Worm (Caenorhabditis elegans) whole organism, L4 larva: ENCODE results near the gene C34F11.1.
A peak's percentile ranks its signal among the peaks of the same experiment; 100 is the strongest.

ENCODE experiments used
- D1046.2 ChIP-seq: fragments of 200-800 bp; sonication (Bioruptor generic); IDR thresholded peaks from 2 replicates; pipeline ENCODE4 v1.3.6; 2022; ENCODE audit warnings: missing genetic modification characterization, missing compliant biosample characterization
- F49E8.2 ChIP-seq: sonication (generic microtip); optimal IDR thresholded peaks from 2 replicates; lab custom pipeline; 2016; ENCODE audit warnings: missing compliant biosample characterization, mild to moderate bottlenecking, missing genetic modification characterization, borderline replicate concordance
- R02D3.7 ChIP-seq: fragments of 150-350 bp; sonication (generic microtip); optimal IDR thresholded peaks from 3 replicates; lab custom pipeline; 2014; ENCODE audit warnings: missing biosample characterization, missing genetic modification characterization
- T20F7.1 ChIP-seq: fragments of 200-800 bp; sonication (Bioruptor generic); optimal IDR thresholded peaks from 2 replicates; lab custom pipeline; 2018; ENCODE audit warnings: mild to moderate bottlenecking, missing genetic modification characterization, missing compliant biosample characterization
- T26A8.4 ChIP-seq: fragments of 200-800 bp; sonication (Bioruptor generic); IDR thresholded peaks from 2 replicates; pipeline ENCODE4 v1.3.6; 2022; ENCODE audit warnings: missing genetic modification characterization, missing compliant biosample characterization
- aha-1 ChIP-seq: fragments of 150-350 bp; peaks from one replicate; lab custom pipeline; 2014; ENCODE audit warnings: missing biosample characterization, missing genetic modification characterization
- aly-2 ChIP-seq: sonication (generic microtip); optimal IDR thresholded peaks from 2 replicates; lab custom pipeline; 2018; ENCODE audit warnings: missing biosample characterization, missing genetic modification characterization
- ama-1 ChIP-seq: fragments of 150-350 bp; optimal IDR thresholded peaks from 2 replicates; lab custom pipeline; 2014; ENCODE audit warnings: inconsistent platforms, mixed read lengths
- arid-1 ChIP-seq: fragments of 200-800 bp; sonication (Bioruptor generic); conservative IDR thresholded peaks from 2 replicates; pipeline ENCODE4 v1.3.6; 2022; ENCODE audit warnings: missing genetic modification reagents, missing genetic modification characterization, missing compliant biosample characterization
- ceh-82 ChIP-seq: sonication (generic microtip); optimal IDR thresholded peaks from 2 replicates; lab custom pipeline; 2017; ENCODE audit warnings: missing biosample characterization, missing genetic modification characterization
- daf-12 ChIP-seq: fragments of 150-350 bp; optimal IDR thresholded peaks from 2 replicates; lab custom pipeline; 2014; ENCODE audit warnings: missing biosample characterization, missing genetic modification reagents, missing genetic modification characterization
- daf-16 ChIP-seq, 3 experiments: sonication (generic microtip); optimal IDR thresholded peaks; 2 replicates each; lab custom pipeline; 2016 to 2017; ENCODE audit warnings: missing genetic modification characterization in 3 of 3, missing genetic modification reagents in 3 of 3, mild to moderate bottlenecking in 2 of 3, missing compliant biosample characterization in 2 of 3, missing biosample characterization in 1 of 3, moderate library complexity in 1 of 3
- daf-19 ChIP-seq: fragments of 200-800 bp; sonication (Bioruptor generic); conservative IDR thresholded peaks from 2 replicates; pipeline ENCODE4 v1.3.6; 2022; ENCODE audit warnings: missing genetic modification characterization, missing compliant biosample characterization
- daf-8 ChIP-seq: fragments of 200-800 bp; sonication (Bioruptor generic); IDR thresholded peaks from 2 replicates; pipeline ENCODE4 v1.3.6; 2022; ENCODE audit warnings: missing genetic modification characterization, missing compliant biosample characterization
- dmd-6 ChIP-seq: fragments of 200-800 bp; sonication (Bioruptor generic); IDR thresholded peaks from 2 replicates; pipeline ENCODE4 v1.3.6; 2022; ENCODE audit warnings: missing genetic modification reagents, missing genetic modification characterization, missing compliant biosample characterization
- dmd-8 ChIP-seq: fragments of 200-800 bp; sonication (Bioruptor generic); IDR thresholded peaks from 2 replicates; pipeline ENCODE4 v1.3.6; 2022; ENCODE audit warnings: missing genetic modification characterization, missing compliant biosample characterization
- dve-1 ChIP-seq: sonication (generic microtip); optimal IDR thresholded peaks from 2 replicates; lab custom pipeline; 2017; ENCODE audit warnings: antibody characterized with exemption, mild to moderate bottlenecking, missing genetic modification characterization, missing compliant biosample characterization; ENCODE audit not compliant: insufficient read depth
- egl-27 ChIP-seq: sonication (generic microtip); optimal IDR thresholded peaks from 3 replicates; lab custom pipeline; 2017; ENCODE audit warnings: missing biosample characterization, missing genetic modification reagents, missing genetic modification characterization
- egl-43 ChIP-seq: fragments of 200-800 bp; sonication (Bioruptor generic); IDR thresholded peaks from 2 replicates; pipeline ENCODE4 v1.3.6; 2022; ENCODE audit warnings: missing genetic modification reagents, missing genetic modification characterization, missing compliant biosample characterization
- hif-1 ChIP-seq, 2 experiments: sonication (generic microtip); optimal IDR thresholded peaks; 2 replicates each; lab custom pipeline; 2016 to 2017; ENCODE audit warnings: missing compliant biosample characterization in 2 of 2, missing genetic modification characterization in 2 of 2, missing genetic modification reagents in 2 of 2, missing genotype in 2 of 2, mild to moderate bottlenecking in 1 of 2
- hlh-11 ChIP-seq: fragments of 200-800 bp; sonication (Bioruptor generic); optimal IDR thresholded peaks from 2 replicates; lab custom pipeline; 2018; ENCODE audit warnings: mild to moderate bottlenecking, missing genetic modification characterization, missing compliant biosample characterization
- hmg-1.1 ChIP-seq: fragments of 200-800 bp; sonication (Bioruptor generic); IDR thresholded peaks from 2 replicates; pipeline ENCODE4 v1.3.6; 2022; ENCODE audit warnings: missing genetic modification reagents, missing genetic modification characterization, missing compliant biosample characterization
- jun-1 ChIP-seq: fragments of 150-350 bp; optimal IDR thresholded peaks from 2 replicates; lab custom pipeline; 2014; ENCODE audit warnings: missing biosample characterization, missing genetic modification reagents, missing genetic modification characterization
- lim-7 ChIP-seq: fragments of 200-800 bp; sonication (Bioruptor generic); IDR thresholded peaks from 2 replicates; pipeline ENCODE4 v1.3.6; 2022; ENCODE audit warnings: missing genetic modification characterization, missing compliant biosample characterization
- lin-1 ChIP-seq: fragments of 200-800 bp; sonication (Bioruptor generic); IDR thresholded peaks from 2 replicates; pipeline ENCODE4 v1.3.6; 2022; ENCODE audit warnings: missing genetic modification reagents, missing genetic modification characterization, missing compliant biosample characterization
- lin-15B ChIP-seq: fragments of 150-350 bp; sonication (generic microtip); optimal IDR thresholded peaks from 3 replicates; lab custom pipeline; 2014; ENCODE audit warnings: missing biosample characterization, missing genetic modification characterization
- mdl-1 ChIP-seq, 2 experiments: fragments of 150-350 bp in 1 of 2; sonication (generic microtip) in 1 of 2; optimal IDR thresholded peaks; 2 replicates each; lab custom pipeline; 2014 to 2017; ENCODE audit warnings: missing biosample characterization in 2 of 2, missing genetic modification characterization in 2 of 2
- nhr-102 ChIP-seq: sonication (generic microtip); optimal IDR thresholded peaks from 2 replicates; lab custom pipeline; 2016; ENCODE audit warnings: mild to moderate bottlenecking, missing genetic modification characterization, moderate library complexity, missing compliant biosample characterization
- nhr-111 ChIP-seq: fragments of 200-800 bp; sonication (Bioruptor generic); optimal IDR thresholded peaks from 2 replicates; lab custom pipeline; 2018; ENCODE audit warnings: mild to moderate bottlenecking, missing genetic modification characterization, missing compliant biosample characterization
- nhr-28 ChIP-seq: fragments of 150-350 bp; optimal IDR thresholded peaks from 2 replicates; lab custom pipeline; 2014; ENCODE audit warnings: missing biosample characterization, missing genetic modification characterization
- nhr-42 ChIP-seq: fragments of 200-800 bp; sonication (Bioruptor generic); IDR thresholded peaks from 2 replicates; pipeline ENCODE4 v1.3.6; 2022; ENCODE audit warnings: missing genetic modification characterization, missing compliant biosample characterization
- nhr-48 ChIP-seq: sonication (generic microtip); optimal IDR thresholded peaks from 2 replicates; lab custom pipeline; 2016; ENCODE audit warnings: mild to moderate bottlenecking, missing genetic modification characterization, missing compliant biosample characterization
- nhr-77 ChIP-seq: fragments of 150-350 bp; optimal IDR thresholded peaks from 2 replicates; lab custom pipeline; 2014; ENCODE audit warnings: missing biosample characterization, missing genetic modification characterization
- php-3 ChIP-seq: fragments of 200-800 bp; sonication (Bioruptor generic); IDR thresholded peaks from 2 replicates; pipeline ENCODE4 v1.3.6; 2022; ENCODE audit warnings: missing genetic modification reagents, missing genetic modification characterization, missing compliant biosample characterization
- pqm-1 ChIP-seq: sonication (generic microtip); optimal IDR thresholded peaks from 2 replicates; lab custom pipeline; 2017; ENCODE audit warnings: missing biosample characterization, missing genetic modification characterization
- rbr-2 ChIP-seq: sonication (generic microtip); optimal IDR thresholded peaks from 2 replicates; lab custom pipeline; 2016; ENCODE audit warnings: missing genotype, missing genetic modification characterization, missing compliant biosample characterization
- saeg-2 ChIP-seq: fragments of 200-800 bp; sonication (Bioruptor generic); IDR thresholded peaks from 2 replicates; pipeline ENCODE4 v1.3.6; 2022; ENCODE audit warnings: missing genetic modification reagents, missing genetic modification characterization, missing compliant biosample characterization
- sdz-12 ChIP-seq: fragments of 200-800 bp; sonication (Bioruptor generic); optimal IDR thresholded peaks from 2 replicates; lab custom pipeline; 2018; ENCODE audit warnings: mild to moderate bottlenecking, missing genetic modification characterization, missing compliant biosample characterization
- snpc-1.2 ChIP-seq: fragments of 200-800 bp; sonication (Bioruptor generic); IDR thresholded peaks from 2 replicates; pipeline ENCODE4 v1.3.6; 2022; ENCODE audit warnings: missing genetic modification reagents, missing genetic modification characterization, missing compliant biosample characterization
- spr-3 ChIP-seq: fragments of 200-800 bp; sonication (Bioruptor generic); optimal IDR thresholded peaks from 2 replicates; lab custom pipeline; 2018; ENCODE audit warnings: mild to moderate bottlenecking, missing genetic modification characterization, missing compliant biosample characterization
- tag-97 ChIP-seq: fragments of 200-800 bp; sonication (Bioruptor generic); IDR thresholded peaks from 2 replicates; pipeline ENCODE4 v1.3.6; 2022; ENCODE audit warnings: missing genetic modification characterization, missing compliant biosample characterization
- tra-1 ChIP-seq: fragments of 200-800 bp; sonication (Bioruptor generic); IDR thresholded peaks from 2 replicates; pipeline ENCODE4 v1.3.6; 2022; ENCODE audit warnings: missing genetic modification reagents, missing genetic modification characterization, missing compliant biosample characterization
- unc-130 ChIP-seq: sonication (generic microtip); optimal IDR thresholded peaks from 2 replicates; lab custom pipeline; 2016; ENCODE audit warnings: missing genetic modification reagents, missing genetic modification characterization, missing compliant biosample characterization
- unc-62 ChIP-seq, 3 experiments: fragments of 150-350 bp in 1 of 3; sonication (generic microtip); optimal IDR thresholded peaks in 2 of 3; peaks in 1 of 3; 1 replicate in 1 of 3; 2 replicates in 2 of 3; lab custom pipeline; 2014 to 2017; ENCODE audit warnings: missing biosample characterization in 3 of 3, missing genetic modification characterization in 3 of 3, missing genetic modification reagents in 3 of 3, missing genotype in 1 of 3
- zfp-3 ChIP-seq: fragments of 200-800 bp; sonication (Bioruptor generic); conservative IDR thresholded peaks from 2 replicates; pipeline ENCODE4 v1.3.6; 2022; ENCODE audit warnings: missing genetic modification reagents, missing genetic modification characterization, missing compliant biosample characterization

Gene C34F11.1

ce11 chrII:5191766-5192165 lies 21.0 kb upstream of the C34F11.1 start:
- TF ChIP-seq R02D3.7 (no peak), mdl-1 (tag; optimal IDR thresholded peaks at IDR 0.05; lab: Kevin White, UChicago) (no peak), arid-1 (GFP tag; lab: Robert Waterston, UW) (no peak), sdz-12 (GFP tag; lab: Kevin White, UChicago) (no peak), lim-7 (GFP tag; lab: Robert Waterston, UW) (no peak), egl-27 (no peak), nhr-42 (GFP tag; lab: Robert Waterston, UW) (no peak), daf-8 (no peak), egl-43 (GFP tag; lab: Robert Waterston, UW) (no peak), jun-1 (tag; lab: Kevin White, UChicago) (peak; percentile 18), nhr-28 (tag; lab: Kevin White, UChicago) (peak; percentile 81), T20F7.1 (GFP tag; lab: Kevin White, UChicago) (no peak), hmg-1.1 (GFP tag; lab: Robert Waterston, UW) (no peak), ama-1 (lab: Kevin White, UChicago) (no peak), dve-1 (peak; percentile 74), nhr-77 (tag; lab: Kevin White, UChicago) (peak; percentile 60), tag-97 (GFP tag; lab: Robert Waterston, UW) (no peak), F49E8.2 (tag; lab: Kevin White, UChicago) (no peak), daf-16 (GFP tag; optimal IDR thresholded peaks at IDR 0.05; lab: Kevin White, UChicago) (no peak), daf-16 (tag; optimal IDR thresholded peaks at IDR 0.05; lab: Kevin White, UChicago) (peak; percentile 69), T26A8.4 (GFP tag; lab: Robert Waterston, UW) (no peak), tra-1 (GFP tag; lab: Robert Waterston, UW) (no peak), php-3 (GFP tag; lab: Robert Waterston, UW) (peak; percentile 47; the same call in 1 of the 2 replicates), rbr-2 (tag; lab: Kevin White, UChicago) (no peak), aha-1 (tag; lab: Kevin White, UChicago) (peak; percentile 40), lin-15B (tag; lab: Kevin White, UChicago) (no peak), daf-19 (GFP tag; lab: Robert Waterston, UW) (no peak), hlh-11 (tag; lab: Kevin White, UChicago) (peak; percentile 67), pqm-1 (tag; lab: Kevin White, UChicago) (peak; percentile 98), lin-1 (no peak), spr-3 (GFP tag; lab: Kevin White, UChicago) (no peak), dmd-6 (peak; percentile 65), unc-130 (GFP tag; lab: Kevin White, UChicago) (no peak), snpc-1.2 (GFP tag; lab: Robert Waterston, UW) (no peak), ceh-82 (tag; lab: Kevin White, UChicago) (no peak), aly-2 (tag; lab: Kevin White, UChicago) (no peak), D1046.2 (GFP tag; lab: Robert Waterston, UW) (no peak), dmd-8 (no peak)

DNA sequence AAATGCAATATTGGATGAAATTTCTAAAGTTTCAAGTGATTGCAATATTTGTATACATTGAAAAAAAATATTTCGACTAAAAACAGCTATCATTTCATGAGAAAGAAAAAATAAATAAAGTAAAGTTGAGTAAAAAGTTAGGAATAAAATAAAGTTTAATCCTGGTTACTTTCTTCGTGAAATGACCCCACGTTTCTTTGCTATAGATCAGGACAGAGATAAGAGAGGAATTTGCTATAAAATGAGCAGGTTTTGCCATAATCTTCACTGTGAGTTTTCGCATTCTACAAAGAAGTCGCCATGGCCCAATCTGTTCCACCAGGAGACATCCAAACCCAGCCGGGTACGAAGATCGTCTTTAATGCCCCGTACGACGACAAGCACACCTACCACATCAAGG lies 18.7 kb upstream of the C34F11.1 start, which contains the start of gene msp-49:
Gene msp-49, plus strand, starts transcription at position 301 of the 400 bp plus-strand sequence.
- no peak for TF ChIP-seq jun-1 (tag; lab: Kevin White, UChicago)
- no peak for TF ChIP-seq nhr-111 (GFP tag; lab: Kevin White, UChicago)
- no peak for TF ChIP-seq hif-1 (tag; optimal IDR thresholded peaks at IDR 0.05; lab: Kevin White, UChicago)
- no peak for TF ChIP-seq nhr-102 (tag; lab: Kevin White, UChicago)
- TF ChIP-seq daf-12 (tag; lab: Kevin White, UChicago), result no peak
- no peak for TF ChIP-seq unc-62 (GFP tag; optimal IDR thresholded peaks at IDR 0.05 in 1 of 2; lab: Kevin White, UChicago)
- TF ChIP-seq unc-62 (tag; optimal IDR thresholded peaks at IDR 0.05; lab: Kevin White, UChicago), result no peak
- TF ChIP-seq nhr-48 (tag; lab: Kevin White, UChicago), result no peak
- TF ChIP-seq saeg-2 (GFP tag; lab: Robert Waterston, UW), result no peak
- TF ChIP-seq zfp-3, result no peak
